Fruit fly (Drosophila melanogaster): ENCODE data around the gene hzg.

DNA sequence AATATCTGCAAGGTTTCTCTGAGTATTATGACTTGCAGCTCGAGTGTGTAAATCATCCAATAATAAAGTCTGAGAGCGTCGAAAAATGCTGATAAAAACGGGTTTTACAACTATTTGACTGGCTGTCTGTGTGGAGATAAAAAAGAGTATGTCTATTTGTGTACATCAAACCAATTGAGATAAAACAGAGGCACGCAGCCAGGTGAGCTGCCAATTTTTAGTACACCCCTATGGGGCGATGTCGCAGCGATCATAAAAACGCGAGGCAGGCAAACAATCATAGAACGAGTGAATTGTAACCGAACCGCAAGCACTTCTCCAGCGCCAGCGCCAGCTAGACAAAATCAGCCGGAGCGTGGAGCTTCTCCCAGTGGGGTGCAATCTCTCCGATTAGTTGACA lies 24.6 kb downstream of the hzg start, which contains the start of gene CG17027:
- TF ChIP-seq Meics (GFP tag; optimal IDR thresholded peaks at IDR 0.05) (no peak), gro (GFP tag; optimal IDR thresholded peaks at IDR 0.05) (no peak), CG43689 (GFP tag; IDR thresholded peaks at IDR 0.05) (no peak), CG14050 (GFP tag; IDR thresholded peaks at IDR 0.05) (no peak), oc (tag; optimal IDR thresholded peaks at IDR 0.05) (no peak)
